Fruit fly (Drosophila melanogaster): ENCODE data around the gene Acp24A4.
A peak's percentile ranks its signal among the peaks of the same experiment; 100 is the strongest.

Acp24A4 gene

DNA sequence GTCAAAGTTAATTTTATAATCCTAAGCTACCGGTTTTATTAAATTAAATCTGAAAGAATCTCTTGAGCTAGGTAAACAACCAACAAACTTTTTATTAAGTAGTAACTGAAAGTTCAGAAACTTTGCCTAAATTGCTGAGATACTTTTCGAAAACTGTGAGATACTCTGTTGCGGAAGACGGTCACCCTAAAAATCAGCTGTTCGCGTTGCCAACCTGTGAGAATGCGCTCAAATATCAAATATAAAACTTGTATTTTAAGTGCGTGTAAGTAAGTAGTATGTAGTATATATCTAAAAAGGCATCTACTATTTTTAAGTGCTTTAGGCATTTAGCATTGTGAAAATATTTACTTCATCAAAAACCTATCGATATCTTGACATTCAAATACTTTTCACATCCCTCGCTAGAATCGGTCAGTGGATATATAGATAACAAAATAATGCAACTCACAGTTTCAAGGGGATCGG lies 19.3 kb upstream of the Acp24A4 start, which contains the start of the genes CG31955 and CG2818 (continued):
- TF ChIP-seq crc (GFP tag; optimal IDR thresholded peaks at IDR 0.05) = no peak
- TF ChIP-seq sens (GFP tag) = peak; percentile 63
- peak; percentile 50 for TF ChIP-seq Ets97D (GFP tag; optimal IDR thresholded peaks at IDR 0.05)
- TF ChIP-seq gfzf (GFP tag; optimal IDR thresholded peaks at IDR 0.05) = peak; percentile 52
- peak; percentile 51 for TF ChIP-seq sd (tag; optimal IDR thresholded peaks at IDR 0.05)
- TF ChIP-seq lilli (GFP tag; optimal IDR thresholded peaks at IDR 0.05) = peak; percentile 75
- peak; percentile 82 for TF ChIP-seq Dll (GFP tag; IDR thresholded peaks at IDR 0.05; ENCODE audit: partially characterized antibody)
- TF ChIP-seq Dek (tag; optimal IDR thresholded peaks at IDR 0.05) = no peak
- no peak for TF ChIP-seq disco-r (GFP tag; optimal IDR thresholded peaks at IDR 0.05)
- peak; percentile 37 for TF ChIP-seq CG4617 (GFP tag; optimal IDR thresholded peaks at IDR 0.05; ENCODE audit: borderline replicate concordance)
- peak in 1 of 2 experiments; percentile 19 for TF ChIP-seq bsh (GFP tag; optimal IDR thresholded peaks at IDR 0.05)
- TF ChIP-seq Sin3A (optimal IDR thresholded peaks at IDR 0.05) = peak; percentile 38
- peak; percentile 18 for TF ChIP-seq grau (tag; optimal IDR thresholded peaks at IDR 0.05)
- peak; percentile 38; the same call in 1 of the 2 replicates for TF ChIP-seq bbx (GFP tag; IDR thresholded peaks at IDR 0.05; ENCODE audit: partially characterized antibody)
- TF ChIP-seq jumu (GFP tag; optimal IDR thresholded peaks at IDR 0.05) = no peak
- TF ChIP-seq CG17361 (GFP tag; IDR thresholded peaks at IDR 0.05) = peak; percentile 38; the same call in 1 of the 3 replicates
- peak in 1 of 2 experiments; percentile 14 for TF ChIP-seq dpn (GFP tag; optimal IDR thresholded peaks at IDR 0.05)
- peak; percentile 51 for TF ChIP-seq CG1603 (tag; optimal IDR thresholded peaks at IDR 0.05)
- TF ChIP-seq row (GFP tag; IDR thresholded peaks at IDR 0.05) = peak; percentile 63
- TF ChIP-seq chinmo (GFP tag; IDR thresholded peaks at IDR 0.05; ENCODE audit: partially characterized antibody) = 0 out of 4 replicates have a peak, but pooled peaks have one; percentile 10
- peak; percentile 36 for TF ChIP-seq CG30020 (tag; optimal IDR thresholded peaks at IDR 0.05)
- TF ChIP-seq ind (GFP tag; optimal IDR thresholded peaks at IDR 0.05) = peak; percentile 1
- TF ChIP-seq Nf-YC (tag; optimal IDR thresholded peaks at IDR 0.05) = no peak
- peak; percentile 9 for TF ChIP-seq CG12155 (GFP tag; optimal IDR thresholded peaks at IDR 0.05)
- TF ChIP-seq phol (tag; optimal IDR thresholded peaks at IDR 0.05) = peak; percentile 73
- peak; percentile 68 for TF ChIP-seq knrl (GFP tag; IDR thresholded peaks at IDR 0.05; ENCODE audit: partially characterized antibody)
- TF ChIP-seq az2 (GFP tag; optimal IDR thresholded peaks at IDR 0.05) = peak; percentile 1
- peak; percentile 9 for TF ChIP-seq ERR (GFP tag; optimal IDR thresholded peaks at IDR 0.05)
- peak; percentile 71 for TF ChIP-seq pzg (GFP tag; optimal IDR thresholded peaks at IDR 0.05)
- TF ChIP-seq CG1233 (GFP tag; optimal IDR thresholded peaks at IDR 0.05) = no peak
- TF ChIP-seq sug (tag; optimal IDR thresholded peaks at IDR 0.05) = peak; percentile 45
- peak; percentile 83 for TF ChIP-seq Scr (GFP tag; IDR thresholded peaks at IDR 0.05; ENCODE audit: partially characterized antibody)
- TF ChIP-seq CG4854 (GFP tag; optimal IDR thresholded peaks at IDR 0.05) = peak; percentile 82
- peak; percentile 38; the same call in 1 of the 3 replicates for TF ChIP-seq zen2 (GFP tag; IDR thresholded peaks at IDR 0.05; ENCODE audit: partially characterized antibody)
- peak; percentile 51 for TF ChIP-seq CG3847 (GFP tag; IDR thresholded peaks at IDR 0.05)
- TF ChIP-seq lab (GFP tag; optimal IDR thresholded peaks at IDR 0.05) = peak; percentile 23
- no peak for TF ChIP-seq CG31224 (GFP tag; IDR thresholded peaks at IDR 0.05)
- peak; percentile 28 for TF ChIP-seq trem (tag; optimal IDR thresholded peaks at IDR 0.05)
- no peak for TF ChIP-seq CG9817 (tag; optimal IDR thresholded peaks at IDR 0.05)
- peak; percentile 16 for TF ChIP-seq chn (GFP tag; optimal IDR thresholded peaks at IDR 0.05)
- TF ChIP-seq Med (GFP tag) = peak; percentile 70
- peak; percentile 8 for TF ChIP-seq Max (GFP tag; optimal IDR thresholded peaks at IDR 0.05)
- TF ChIP-seq kay (GFP tag; optimal IDR thresholded peaks at IDR 0.05) = peak; percentile 50
- TF ChIP-seq pros (GFP tag; optimal IDR thresholded peaks at IDR 0.05) = no peak
- TF ChIP-seq CG4707 (GFP tag; optimal IDR thresholded peaks at IDR 0.05) = no peak
- TF ChIP-seq pnt (GFP tag; optimal IDR thresholded peaks at IDR 0.05) = no peak
- peak; percentile 64; the same call in 1 of the 3 replicates for TF ChIP-seq Opbp (GFP tag; IDR thresholded peaks at IDR 0.05; ENCODE audit: partially characterized antibody)
- peak; percentile 1 for TF ChIP-seq CG9797 (GFP tag; optimal IDR thresholded peaks at IDR 0.05)
- peak; percentile 60 for TF ChIP-seq Dref (GFP tag; IDR thresholded peaks at IDR 0.05)
- peak; percentile 1 for TF ChIP-seq CG11723 (GFP tag; optimal IDR thresholded peaks at IDR 0.05)

Data from whole organism, embryonic.